Worm (Caenorhabditis elegans): Measurements from ENCODE around the gene C01B10.7.

ce11 chrIV:6653663-6654201 is 15.4 kb downstream of the C01B10.7 start:
- no peak for TF ChIP-seq dpl-1 (GFP tag; optimal IDR thresholded peaks at IDR 0.05)
- no peak for TF ChIP-seq mdl-1 (tag; optimal IDR thresholded peaks at IDR 0.05)
- TF ChIP-seq nhr-20 (tag; optimal IDR thresholded peaks at IDR 0.05) = no peak
- no peak for TF ChIP-seq Y116A8C.19 (tag; optimal IDR thresholded peaks at IDR 0.05; ENCODE audit: borderline replicate concordance)
- no peak for TF ChIP-seq hpl-2 (GFP tag; optimal IDR thresholded peaks at IDR 0.05)
- no peak for TF ChIP-seq tbx-2 (tag; optimal IDR thresholded peaks at IDR 0.05)
- no peak for TF ChIP-seq lin-39 (tag; optimal IDR thresholded peaks at IDR 0.05)
- no peak for TF ChIP-seq snpc-4 (tag; optimal IDR thresholded peaks at IDR 0.05)
